Fruit fly (Drosophila melanogaster) whole organism, embryonic: Measurements from ENCODE around the gene ClC-a.

Source experiments
- CG10267 ChIP-seq: fragments of 200-800 bp; sonication (Bioruptor generic); optimal IDR thresholded peaks from 2 replicates; lab custom pipeline; 2018; ENCODE audit warnings: missing biosample characterization, mild to moderate bottlenecking, missing genetic modification characterization, moderate library complexity
- CG11398 ChIP-seq: fragments of 200-800 bp; sonication (Bioruptor generic); optimal IDR thresholded peaks from 2 replicates; lab custom pipeline; 2016; ENCODE audit warnings: missing biosample characterization, missing genetic modification characterization
- CG11695 ChIP-seq: fragments of 200-800 bp; sonication (Bioruptor generic); IDR thresholded peaks from 3 replicates; pipeline ENCODE4 v1.3.6; 2022; ENCODE audit warnings: missing biosample characterization, missing genetic modification characterization
- CG11723 ChIP-seq: fragments of 200-800 bp; sonication (Bioruptor generic); optimal IDR thresholded peaks from 2 replicates; lab custom pipeline; 2017; ENCODE audit warnings: missing biosample characterization, mild to moderate bottlenecking, missing genetic modification characterization
- CG12071 ChIP-seq: fragments of 200-800 bp; sonication (Bioruptor generic); optimal IDR thresholded peaks from 3 replicates; lab custom pipeline; 2018; ENCODE audit warnings: missing biosample characterization, mild to moderate bottlenecking, missing genetic modification characterization
- CG12155 ChIP-seq: fragments of 200-800 bp; sonication (Bioruptor generic); optimal IDR thresholded peaks from 3 replicates; lab custom pipeline; 2016; ENCODE audit warnings: missing biosample characterization, missing genetic modification characterization
- CG1233 ChIP-seq: fragments of 200-800 bp; sonication (Bioruptor generic); optimal IDR thresholded peaks from 4 replicates; lab custom pipeline; 2018; ENCODE audit warnings: missing biosample characterization, mild to moderate bottlenecking, missing genetic modification characterization
- CG12659 ChIP-seq: fragments of 200-800 bp; sonication (Bioruptor generic); optimal IDR thresholded peaks from 3 replicates; lab custom pipeline; 2017; ENCODE audit warnings: mild to moderate bottlenecking, missing biosample characterization, missing genetic modification reagents, missing genetic modification characterization
- CG13624 ChIP-seq: fragments of 200-800 bp; sonication (Bioruptor generic); optimal IDR thresholded peaks from 2 replicates; lab custom pipeline; 2016; ENCODE audit warnings: missing biosample characterization, missing genetic modification characterization
- CG15479 ChIP-seq: fragments of 200-800 bp; sonication (Bioruptor generic); optimal IDR thresholded peaks from 3 replicates; lab custom pipeline; 2019; ENCODE audit warnings: missing biosample characterization, mild to moderate bottlenecking, missing genetic modification characterization, moderate library complexity
- CG17385 ChIP-seq: fragments of 200-800 bp; sonication (Bioruptor generic); optimal IDR thresholded peaks from 3 replicates; lab custom pipeline; 2018; ENCODE audit warnings: missing biosample characterization, mild to moderate bottlenecking, missing genetic modification characterization
- CG18262 ChIP-seq: fragments of 200-800 bp; optimal IDR thresholded peaks from 3 replicates; lab custom pipeline; 2019; ENCODE audit warnings: missing biosample characterization, mild to moderate bottlenecking, missing genetic modification characterization, moderate library complexity
- CG2678 ChIP-seq: fragments of 200-800 bp; sonication (Bioruptor generic); optimal IDR thresholded peaks from 3 replicates; lab custom pipeline; 2019; ENCODE audit warnings: missing biosample characterization, mild to moderate bottlenecking, missing genetic modification characterization, moderate library complexity
- CG3995 ChIP-seq: fragments of 200-800 bp; sonication (Bioruptor generic); optimal IDR thresholded peaks from 3 replicates; lab custom pipeline; 2016; ENCODE audit warnings: missing biosample characterization, missing genetic modification characterization
- CG4328 ChIP-seq: fragments of 200-800 bp; sonication (Bioruptor generic); optimal IDR thresholded peaks from 3 replicates; lab custom pipeline; 2017; ENCODE audit warnings: missing biosample characterization, missing genetic modification reagents, missing genetic modification characterization
- CG6254 ChIP-seq: fragments of 200-800 bp; sonication (Bioruptor generic); optimal IDR thresholded peaks from 3 replicates; lab custom pipeline; 2017; ENCODE audit warnings: mild to moderate bottlenecking, missing biosample characterization, missing genetic modification reagents, missing genetic modification characterization
- CG7963 ChIP-seq: fragments of 200-800 bp; sonication (Bioruptor generic); IDR thresholded peaks from 3 replicates; pipeline ENCODE4 v1.3.6; 2022; ENCODE audit warnings: missing biosample characterization, missing genetic modification characterization; ENCODE audit not compliant: partially characterized antibody
- CG8478 ChIP-seq: fragments of >200 bp; optimal IDR thresholded peaks from 2 replicates; lab custom pipeline; 2018
- D ChIP-seq, 2 experiments: fragments of 200-800 bp in 1 of 2; fragments of >200 bp in 1 of 2; sonication (Bioruptor generic) in 1 of 2; optimal IDR thresholded peaks; 2 replicates in 1 of 2; 3 replicates in 1 of 2; lab custom pipeline; 2017; ENCODE audit warnings: mild to moderate bottlenecking in 1 of 2, missing biosample characterization in 1 of 2, missing genetic modification characterization in 1 of 2, missing genetic modification reagents in 1 of 2
- Fer1 ChIP-seq: fragments of 200-800 bp; sonication (Bioruptor generic); optimal IDR thresholded peaks from 2 replicates; lab custom pipeline; 2017; ENCODE audit warnings: missing biosample characterization, mild to moderate bottlenecking, missing genetic modification characterization
- HLHmδ ChIP-seq: fragments of 200-800 bp; sonication (Bioruptor generic); optimal IDR thresholded peaks from 2 replicates; lab custom pipeline; 2018; ENCODE audit warnings: missing biosample characterization, mild to moderate bottlenecking, missing genetic modification characterization, moderate library complexity
- Nf-YC ChIP-seq: fragments of 200-800 bp; optimal IDR thresholded peaks from 3 replicates; lab custom pipeline; 2019; ENCODE audit warnings: missing biosample characterization, mild to moderate bottlenecking, missing genetic modification characterization, moderate library complexity
- Six4 ChIP-seq: fragments of 200-800 bp; sonication (Bioruptor generic); optimal IDR thresholded peaks from 2 replicates; lab custom pipeline; 2016; ENCODE audit warnings: missing biosample characterization, missing genetic modification characterization
- chinmo ChIP-seq: fragments of 200-800 bp; sonication (Bioruptor generic); IDR thresholded peaks from 4 replicates; pipeline ENCODE4 v1.3.6; 2022; ENCODE audit warnings: missing biosample characterization, missing genetic modification characterization; ENCODE audit not compliant: partially characterized antibody
- chn ChIP-seq: fragments of 200-800 bp; sonication (Bioruptor generic); optimal IDR thresholded peaks from 2 replicates; lab custom pipeline; 2016; ENCODE audit warnings: missing biosample characterization, missing genetic modification characterization
- corto ChIP-seq: fragments of 200-800 bp; sonication (Bioruptor generic); optimal IDR thresholded peaks from 2 replicates; lab custom pipeline; 2016; ENCODE audit warnings: missing biosample characterization, mild to moderate bottlenecking, missing genetic modification characterization, moderate library complexity
- crp ChIP-seq, 2 experiments: fragments of 200-800 bp; sonication (Bioruptor generic); optimal IDR thresholded peaks; 2 replicates in 1 of 2; 3 replicates in 1 of 2; lab custom pipeline; 2017; ENCODE audit warnings: missing biosample characterization in 2 of 2, missing genetic modification characterization in 2 of 2, mild to moderate bottlenecking in 1 of 2, moderate library complexity in 1 of 2
- da ChIP-seq: fragments of 200-800 bp; sonication (Bioruptor generic); optimal IDR thresholded peaks from 2 replicates; lab custom pipeline; 2016; ENCODE audit warnings: missing biosample characterization, missing genetic modification characterization
- gce ChIP-seq: fragments of 200-800 bp; sonication (Bioruptor generic); IDR thresholded peaks from 3 replicates; pipeline ENCODE4 v1.3.6; 2022; ENCODE audit warnings: missing biosample characterization, missing genetic modification characterization
- grau ChIP-seq: fragments of 200-800 bp; optimal IDR thresholded peaks from 3 replicates; lab custom pipeline; 2019; ENCODE audit warnings: missing biosample characterization, mild to moderate bottlenecking, missing genetic modification characterization, moderate library complexity
- ham ChIP-seq: fragments of 200-800 bp; sonication (Bioruptor generic); IDR thresholded peaks from 2 replicates; pipeline ENCODE4 v1.3.6; 2022; ENCODE audit warnings: missing biosample characterization, missing genetic modification characterization
- ind ChIP-seq: fragments of 200-800 bp; sonication (Bioruptor generic); optimal IDR thresholded peaks from 3 replicates; lab custom pipeline; 2016; ENCODE audit warnings: missing biosample characterization, missing genetic modification characterization
- jing ChIP-seq: fragments of 200-800 bp; sonication (Bioruptor generic); optimal IDR thresholded peaks from 2 replicates; lab custom pipeline; 2018; ENCODE audit warnings: missing biosample characterization, mild to moderate bottlenecking, missing genetic modification characterization
- lbe ChIP-seq: fragments of 200-800 bp; sonication (Bioruptor generic); optimal IDR thresholded peaks from 2 replicates; lab custom pipeline; 2016; ENCODE audit warnings: missing biosample characterization, mild to moderate bottlenecking, missing genetic modification characterization
- lola ChIP-seq, 3 experiments: fragments of >200 bp in 2 of 3; fragments of 200-800 bp in 1 of 3; sonication (Bioruptor generic) in 1 of 3; optimal IDR thresholded peaks; 2 replicates each; lab custom pipeline; 2017 to 2019; ENCODE audit warnings: missing biosample characterization in 3 of 3, missing genetic modification characterization in 3 of 3, mild to moderate bottlenecking in 1 of 3, moderate library complexity in 1 of 3
- luna ChIP-seq: fragments of 200-800 bp; sonication (Bioruptor generic); optimal IDR thresholded peaks from 2 replicates; lab custom pipeline; 2016; ENCODE audit warnings: missing biosample characterization, missing genetic modification characterization
- nerfin-1 ChIP-seq: fragments of 200-800 bp; sonication (Bioruptor generic); optimal IDR thresholded peaks from 3 replicates; lab custom pipeline; 2019; ENCODE audit warnings: missing biosample characterization, mild to moderate bottlenecking, missing genetic modification characterization, moderate library complexity
- nom ChIP-seq: fragments of 200-800 bp; sonication (Bioruptor generic); optimal IDR thresholded peaks from 2 replicates; lab custom pipeline; 2017; ENCODE audit warnings: missing biosample characterization, missing genetic modification characterization, mild to moderate bottlenecking, moderate library complexity, missing genetic modification reagents
- pfk ChIP-seq: fragments of 200-800 bp; sonication (Bioruptor generic); optimal IDR thresholded peaks from 2 replicates; lab custom pipeline; 2018; ENCODE audit warnings: missing biosample characterization, mild to moderate bottlenecking, missing genetic modification characterization, moderate library complexity
- prd ChIP-seq, 3 experiments: fragments of >200 bp in 2 of 3; fragments of 200-800 bp in 1 of 3; sonication (Bioruptor generic) in 1 of 3; optimal IDR thresholded peaks in 2 of 3; IDR thresholded peaks in 1 of 3; 2 replicates in 2 of 3; 3 replicates in 1 of 3; pipeline versions ENCODE4 v1.3.6 to Lab custom; 2017 to 2022; ENCODE audit warnings: missing biosample characterization in 1 of 3, missing genetic modification characterization in 1 of 3
- schlank ChIP-seq: fragments of 200-800 bp; sonication (Bioruptor generic); optimal IDR thresholded peaks from 2 replicates; lab custom pipeline; 2018; ENCODE audit warnings: missing biosample characterization, mild to moderate bottlenecking, missing genetic modification characterization
- sqz ChIP-seq: fragments of 200-800 bp; sonication (Bioruptor generic); optimal IDR thresholded peaks from 3 replicates; lab custom pipeline; 2018; ENCODE audit warnings: missing biosample characterization, mild to moderate bottlenecking, missing genetic modification characterization
- ssp ChIP-seq: fragments of 200-800 bp; sonication (Bioruptor generic); IDR thresholded peaks from 2 replicates; pipeline ENCODE4 v1.3.6; 2022; ENCODE audit warnings: missing biosample characterization, missing genetic modification characterization
- sug ChIP-seq: fragments of 200-800 bp; optimal IDR thresholded peaks from 2 replicates; lab custom pipeline; 2019; ENCODE audit warnings: missing biosample characterization, mild to moderate bottlenecking, missing genetic modification characterization, moderate library complexity
- unc-4 ChIP-seq: fragments of 200-800 bp; sonication (Bioruptor generic); IDR thresholded peaks from 2 replicates; pipeline ENCODE4 v1.3.6; 2022; ENCODE audit warnings: missing biosample characterization, missing genetic modification characterization; ENCODE audit not compliant: partially characterized antibody
- zfh2 ChIP-seq: fragments of 200-800 bp; sonication (Bioruptor generic); optimal IDR thresholded peaks from 2 replicates; lab custom pipeline; 2016; ENCODE audit warnings: missing biosample characterization, missing genetic modification characterization

Gene ClC-a

dm6 chr3R:11759185-11759731, 53.7 kb downstream of the ClC-a start (continued):
- TF ChIP-seq gce (no peak), D (optimal IDR thresholded peaks at IDR 0.05; lab: Kevin White, UChicago) (no peak), D (GFP tag; optimal IDR thresholded peaks at IDR 0.05; lab: Kevin White, UChicago) (no peak), CG12071 (GFP tag; lab: Kevin White, UChicago) (no peak)
- TF ChIP-seq, all 482 proteins: peak for 15

- TF ChIP-seq CG4328 (GFP tag; lab: Kevin White, UChicago) (peak; percentile 46), nerfin-1 (tag; lab: Kevin White, UChicago) (no peak), chn (no peak), sug (tag; lab: Kevin White, UChicago) (peak; percentile 19), schlank (no peak), luna (GFP tag; lab: Kevin White, UChicago) (no peak), nom (GFP tag; lab: Kevin White, UChicago) (peak; percentile 82), prd (optimal IDR thresholded peaks at IDR 0.05; lab: Kevin White, UChicago) (no peak), prd (GFP tag; IDR thresholded peaks at IDR 0.05; lab: Robert Waterston, UW) (no peak), Nf-YC (tag; lab: Kevin White, UChicago) (peak; percentile 36), CG1233 (GFP tag; lab: Kevin White, UChicago) (peak; percentile 4), CG15479 (GFP tag; lab: Kevin White, UChicago) (peak; percentile 93), CG6254 (GFP tag; lab: Kevin White, UChicago) (no peak), Six4 (GFP tag; lab: Kevin White, UChicago) (no peak), CG13624 (GFP tag; lab: Kevin White, UChicago) (peak; percentile 94), CG12155 (peak; percentile 0), unc-4 (GFP tag; lab: Robert Waterston, UW) (no peak), CG11695 (GFP tag; lab: Robert Waterston, UW) (no peak), CG17385 (peak; percentile 92), grau (tag; lab: Kevin White, UChicago) (peak; percentile 32), Fer1 (no peak), ssp (GFP tag; lab: Robert Waterston, UW) (no peak), CG10267 (no peak), CG11398 (GFP tag; lab: Kevin White, UChicago) (no peak), corto (GFP tag; lab: Kevin White, UChicago) (no peak), CG2678 (peak; percentile 61), zfh2 (no peak), ind (GFP tag; lab: Kevin White, UChicago) (peak; percentile 4), HLHmδ (GFP tag; lab: Kevin White, UChicago) (no peak), da (GFP tag; lab: Kevin White, UChicago) (no peak), CG3995 (GFP tag; lab: Kevin White, UChicago) (peak; percentile 66), lbe (GFP tag; lab: Kevin White, UChicago) (peak; percentile 58), crp (GFP tag; optimal IDR thresholded peaks at IDR 0.05; lab: Kevin White, UChicago) (no peak), CG11723 (GFP tag; lab: Kevin White, UChicago) (no peak), jing (no peak), chinmo (GFP tag; lab: Robert Waterston, UW) (no peak), CG12659 (GFP tag; lab: Kevin White, UChicago) (peak; percentile 45), CG18262 (tag; lab: Kevin White, UChicago) (peak; percentile 19), CG8478 (lab: Kevin White, UChicago) (no peak), sqz (peak; percentile 20), pfk (GFP tag; lab: Kevin White, UChicago) (no peak), CG7963 (GFP tag; lab: Robert Waterston, UW) (no peak), lola (GFP tag; optimal IDR thresholded peaks at IDR 0.05; lab: Kevin White, UChicago) (peak in 1 of 3 experiments; percentile 6), ham (GFP tag; lab: Robert Waterston, UW) (no peak)
These were observed 54.4 kb downstream of the ClC-a start for dm6 chr3R:11758507-11759184.
